Worm (Caenorhabditis elegans): ENCODE measurements around the gene F28H7.3.

F28H7.3 gene

DNA sequence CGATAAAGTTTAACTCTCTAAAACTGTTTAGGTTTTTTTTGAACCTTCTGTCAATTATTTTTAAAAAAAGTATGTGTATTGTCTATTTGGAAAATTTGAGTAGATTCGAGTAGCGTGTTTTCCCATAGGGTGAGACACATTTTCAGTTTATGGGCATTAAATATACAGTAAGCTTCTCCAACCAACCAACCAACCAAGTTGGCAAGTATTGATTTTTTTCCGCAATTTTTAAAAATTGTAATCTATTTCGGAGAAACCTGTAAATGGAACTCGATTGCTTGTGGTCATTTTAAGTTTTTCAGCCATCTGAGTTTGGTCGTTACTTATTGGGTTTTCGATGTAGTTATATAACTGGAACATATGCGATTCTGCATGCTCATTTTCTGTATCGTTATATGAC, 5.6 kb downstream of the F28H7.3 start, which contains the start of gene srj-21:
Gene srj-21, plus strand, starts transcription at position 301 of the 400 bp plus-strand sequence.
- no peak for TF ChIP-seq tbx-8 (GFP tag; optimal IDR thresholded peaks at IDR 0.05)
- TF ChIP-seq nhr-2 (tag; optimal IDR thresholded peaks at IDR 0.05): no peak
- TF ChIP-seq unc-39 (tag; optimal IDR thresholded peaks at IDR 0.05): no peak
- no peak for TF ChIP-seq mep-1 (tag; optimal IDR thresholded peaks at IDR 0.05)
- no peak for TF ChIP-seq mls-2 (tag; optimal IDR thresholded peaks at IDR 0.05)
- no peak for TF ChIP-seq elt-1 (tag; optimal IDR thresholded peaks at IDR 0.05; ENCODE audit: borderline replicate concordance, insufficient read depth)
- no peak for TF ChIP-seq ztf-11 (tag; optimal IDR thresholded peaks at IDR 0.05)
- TF ChIP-seq unc-62 (GFP tag; optimal IDR thresholded peaks at IDR 0.05): no peak
- TF ChIP-seq nhr-12 (tag; optimal IDR thresholded peaks at IDR 0.05): no peak
- TF ChIP-seq ceh-83 (GFP tag; optimal IDR thresholded peaks at IDR 0.05): no peak
- no peak for TF ChIP-seq lin-32 (GFP tag; optimal IDR thresholded peaks at IDR 0.05)
- TF ChIP-seq mab-5 (tag; optimal IDR thresholded peaks at IDR 0.05): no peak
- no peak for TF ChIP-seq unc-120 (tag; optimal IDR thresholded peaks at IDR 0.05; ENCODE audit: poor library complexity, severe bottlenecking)
- TF ChIP-seq ham-2 (GFP tag; optimal IDR thresholded peaks at IDR 0.05): no peak
- no peak for TF ChIP-seq blmp-1 (tag; optimal IDR thresholded peaks at IDR 0.05)
- TF ChIP-seq sem-2 (GFP tag; optimal IDR thresholded peaks at IDR 0.05): no peak

- no peak for TF ChIP-seq lsy-2 (tag; optimal IDR thresholded peaks at IDR 0.05)
- no peak for TF ChIP-seq pha-4 (tag; optimal IDR thresholded peaks at IDR 0.05)
- no peak for TF ChIP-seq elt-3 (tag; optimal IDR thresholded peaks at IDR 0.05)
- no peak for TF ChIP-seq M03D4.4 (tag; optimal IDR thresholded peaks at IDR 0.05)
- no peak for TF ChIP-seq snpc-4 (tag; optimal IDR thresholded peaks at IDR 0.05)
- no peak for TF ChIP-seq nhr-12 (tag; optimal IDR thresholded peaks at IDR 0.05)
- no peak for TF ChIP-seq blmp-1 (tag; optimal IDR thresholded peaks at IDR 0.05)
- TF ChIP-seq mls-2 (tag; optimal IDR thresholded peaks at IDR 0.05): no peak
- no peak for TF ChIP-seq ceh-39 (tag; optimal IDR thresholded peaks at IDR 0.05)
- TF ChIP-seq hlh-1 (tag; optimal IDR thresholded peaks at IDR 0.05): no peak
- no peak for TF ChIP-seq sptf-1 (tag; optimal IDR thresholded peaks at IDR 0.05)
- no peak for TF ChIP-seq unc-120 (tag; optimal IDR thresholded peaks at IDR 0.05; ENCODE audit: poor library complexity, severe bottlenecking)
- TF ChIP-seq mab-5 (tag; optimal IDR thresholded peaks at IDR 0.05): no peak
- no peak for TF ChIP-seq unc-39 (tag; optimal IDR thresholded peaks at IDR 0.05)
- TF ChIP-seq elt-1 (tag; optimal IDR thresholded peaks at IDR 0.05; ENCODE audit: borderline replicate concordance, insufficient read depth): no peak
- TF ChIP-seq nhr-28 (tag; optimal IDR thresholded peaks at IDR 0.05): no peak
- no peak for TF ChIP-seq lin-32 (GFP tag; optimal IDR thresholded peaks at IDR 0.05)
- TF ChIP-seq lin-13 (tag; optimal IDR thresholded peaks at IDR 0.05): no peak
These were observed 6.9 kb downstream of the F28H7.3 start, which contains the start of gene srj-22 for ce11 chrV:10743649-10744048. srj-22 (minus strand) TSS chrV:10743749.

- TF ChIP-seq elt-3 (tag; optimal IDR thresholded peaks at IDR 0.05) (no peak), zip-8 (tag; optimal IDR thresholded peaks at IDR 0.05) (no peak), nhr-12 (tag; optimal IDR thresholded peaks at IDR 0.05) (no peak), pha-4 (tag; optimal IDR thresholded peaks at IDR 0.05) (no peak), drap-1 (GFP tag; optimal IDR thresholded peaks at IDR 0.05) (no peak), flh-1 (GFP tag; optimal IDR thresholded peaks at IDR 0.05) (no peak), hlh-1 (tag; optimal IDR thresholded peaks at IDR 0.05) (no peak), unc-62 (GFP tag; optimal IDR thresholded peaks at IDR 0.05) (no peak), bed-3 (GFP tag; optimal IDR thresholded peaks at IDR 0.05) (no peak), ceh-83 (GFP tag; optimal IDR thresholded peaks at IDR 0.05) (no peak), ces-1 (GFP tag; optimal IDR thresholded peaks at IDR 0.05) (no peak), nhr-2 (tag; optimal IDR thresholded peaks at IDR 0.05) (no peak), cnd-1 (tag; optimal IDR thresholded peaks at IDR 0.05) (no peak), nhr-237 (tag; optimal IDR thresholded peaks at IDR 0.05) (no peak), blmp-1 (tag; optimal IDR thresholded peaks at IDR 0.05) (no peak)
These were observed 9.2 kb downstream of the F28H7.3 start, which contains the start of gene ZC302.3 for ce11 chrV:10741357-10741756. ZC302.3 (minus strand) TSS chrV:10741457.

- TF ChIP-seq lin-13 (tag; optimal IDR thresholded peaks at IDR 0.05) (peak; percentile 23), tbx-8 (GFP tag; optimal IDR thresholded peaks at IDR 0.05) (no peak)
These were observed 13.8 kb downstream of the F28H7.3 start, which contains the start of the genes mre-11 and wdr-5.3 for ce11 chrV:10736756-10737155. mre-11 (minus strand) TSS chrV:10736868. wdr-5.3 (plus strand) TSS chrV:10737116.

Data from whole organism, mixed stage, embryonic.